Worm (Caenorhabditis elegans) whole organism, young adult: ENCODE data around the gene K09G1.2.

ENCODE experiments used
- B0035.1 ChIP-seq: sonication (generic microtip); optimal IDR thresholded peaks from 2 replicates; lab custom pipeline; 2016; ENCODE audit warnings: missing genetic modification characterization, mild to moderate bottlenecking, missing compliant biosample characterization, missing genotype, missing genetic modification reagents
- C06A6.2 ChIP-seq: fragments of 200-800 bp; sonication (Bioruptor generic); conservative IDR thresholded peaks from 2 replicates; pipeline ENCODE4 v1.3.6; 2022; ENCODE audit warnings: missing genetic modification characterization, missing compliant biosample characterization
- F23B12.7 ChIP-seq: sonication (generic microtip); optimal IDR thresholded peaks from 2 replicates; lab custom pipeline; 2017; ENCODE audit warnings: missing genetic modification characterization, mild to moderate bottlenecking, missing compliant biosample characterization, antibody characterized with exemption, moderate library complexity; ENCODE audit not compliant: insufficient read depth
- F39B2.1 ChIP-seq: fragments of 200-800 bp; sonication (Bioruptor generic); IDR thresholded peaks from 2 replicates; pipeline ENCODE4 v1.3.6; 2022; ENCODE audit warnings: missing genetic modification reagents, missing genetic modification characterization, missing compliant biosample characterization
- F49E8.2 ChIP-seq: sonication (generic microtip); optimal IDR thresholded peaks from 3 replicates; lab custom pipeline; 2017; ENCODE audit warnings: missing genetic modification characterization, mild to moderate bottlenecking, missing compliant biosample characterization, antibody characterized with exemption, moderate library complexity; ENCODE audit not compliant: insufficient read depth
- F52B5.7 ChIP-seq: sonication (generic microtip); optimal IDR thresholded peaks from 2 replicates; lab custom pipeline; 2016; ENCODE audit warnings: mild to moderate bottlenecking, missing genetic modification characterization, missing compliant biosample characterization
- F57A8.1 ChIP-seq: fragments of 200-800 bp; sonication (Bioruptor generic); optimal IDR thresholded peaks from 2 replicates; lab custom pipeline; 2018; ENCODE audit warnings: mild to moderate bottlenecking, missing genetic modification characterization, moderate library complexity, missing compliant biosample characterization
- F57C9.4 ChIP-seq: sonication (generic microtip); optimal IDR thresholded peaks from 2 replicates; lab custom pipeline; 2017; ENCODE audit warnings: mild to moderate bottlenecking, missing genetic modification characterization, missing compliant biosample characterization
- T26A5.8 ChIP-seq: sonication (generic microtip); optimal IDR thresholded peaks from 2 replicates; lab custom pipeline; 2016; ENCODE audit warnings: missing genetic modification characterization, missing compliant biosample characterization
- Y53F4B.3 ChIP-seq: fragments of 200-800 bp; sonication (Bioruptor generic); IDR thresholded peaks from 2 replicates; pipeline ENCODE4 v1.3.6; 2022; ENCODE audit warnings: missing genetic modification reagents, missing genetic modification characterization, missing compliant biosample characterization
- Y95B8A.8 ChIP-seq: fragments of 200-800 bp; sonication (Bioruptor generic); IDR thresholded peaks from 2 replicates; pipeline ENCODE4 v1.3.6; 2022; ENCODE audit warnings: missing genetic modification reagents, missing genetic modification characterization, missing compliant biosample characterization
- ZK185.1 ChIP-seq: sonication (generic microtip); optimal IDR thresholded peaks from 2 replicates; lab custom pipeline; 2016; ENCODE audit warnings: mild to moderate bottlenecking, missing genetic modification characterization, missing compliant biosample characterization; ENCODE audit not compliant: poor library complexity, severe bottlenecking
- aptf-2 ChIP-seq: fragments of 200-800 bp; sonication (Bioruptor generic); conservative IDR thresholded peaks from 2 replicates; pipeline ENCODE4 v1.3.6; 2022; ENCODE audit warnings: missing genetic modification reagents, missing genetic modification characterization, missing compliant biosample characterization
- atf-7 ChIP-seq: sonication (generic microtip); optimal IDR thresholded peaks from 2 replicates; lab custom pipeline; 2017; ENCODE audit warnings: mild to moderate bottlenecking, missing genetic modification characterization, missing compliant biosample characterization
- attf-5 ChIP-seq: fragments of 200-800 bp; sonication (Bioruptor generic); optimal IDR thresholded peaks from 2 replicates; lab custom pipeline; 2018; ENCODE audit warnings: mild to moderate bottlenecking, missing genetic modification characterization, missing compliant biosample characterization
- attf-6 ChIP-seq: fragments of 200-800 bp; sonication (Bioruptor generic); IDR thresholded peaks from 2 replicates; pipeline ENCODE4 v1.3.6; 2022; ENCODE audit warnings: missing genetic modification reagents, missing genetic modification characterization, missing compliant biosample characterization
- bed-2 ChIP-seq: fragments of 200-800 bp; sonication (Bioruptor generic); IDR thresholded peaks from 2 replicates; pipeline ENCODE4 v1.3.6; 2022; ENCODE audit warnings: missing genetic modification reagents, missing genetic modification characterization, missing compliant biosample characterization
- ccch-3 ChIP-seq: fragments of 200-800 bp; sonication (Bioruptor generic); optimal IDR thresholded peaks from 2 replicates; lab custom pipeline; 2018; ENCODE audit warnings: mild to moderate bottlenecking, missing genetic modification characterization, missing compliant biosample characterization
- cebp-1 ChIP-seq, 2 experiments: fragments of 200-800 bp in 1 of 2; sonication (Bioruptor generic) in 1 of 2; sonication (generic microtip) in 1 of 2; IDR thresholded peaks in 1 of 2; optimal IDR thresholded peaks in 1 of 2; 2 replicates each; pipeline versions ENCODE4 v1.3.6 to Lab custom; 2017 to 2022; ENCODE audit warnings: missing compliant biosample characterization in 2 of 2, missing genetic modification characterization in 2 of 2, mild to moderate bottlenecking in 1 of 2, missing genetic modification reagents in 1 of 2, moderate library complexity in 1 of 2
- ceh-40 ChIP-seq: fragments of 200-800 bp; sonication (Bioruptor generic); IDR thresholded peaks from 2 replicates; pipeline ENCODE4 v1.3.6; 2022; ENCODE audit warnings: missing genetic modification characterization, missing compliant biosample characterization
- ceh-58 ChIP-seq: fragments of 200-800 bp; sonication (Bioruptor generic); IDR thresholded peaks from 2 replicates; pipeline ENCODE4 v1.3.6; 2022; ENCODE audit warnings: missing genetic modification characterization, missing compliant biosample characterization
- ceh-79 ChIP-seq: sonication (generic microtip); optimal IDR thresholded peaks from 2 replicates; lab custom pipeline; 2017; ENCODE audit warnings: mild to moderate bottlenecking, missing genetic modification characterization, missing compliant biosample characterization
- chd-7 ChIP-seq: sonication (generic microtip); optimal IDR thresholded peaks from 2 replicates; lab custom pipeline; 2016; ENCODE audit warnings: mild to moderate bottlenecking, missing genetic modification characterization, moderate library complexity, missing compliant biosample characterization
- die-1 ChIP-seq: sonication (generic microtip); optimal IDR thresholded peaks from 2 replicates; lab custom pipeline; 2016; ENCODE audit warnings: missing genotype, mild to moderate bottlenecking, missing genetic modification characterization, missing compliant biosample characterization
- egl-18 ChIP-seq: fragments of 200-800 bp; sonication (Bioruptor generic); IDR thresholded peaks from 2 replicates; pipeline ENCODE4 v1.3.6; 2022; ENCODE audit warnings: missing genetic modification reagents, missing genetic modification characterization, missing compliant biosample characterization
- egrh-3 ChIP-seq: fragments of 200-800 bp; sonication (Bioruptor generic); IDR thresholded peaks from 2 replicates; pipeline ENCODE4 v1.3.6; 2022; ENCODE audit warnings: missing genetic modification reagents, missing genetic modification characterization, missing compliant biosample characterization
- him-1 ChIP-seq: sonication (generic microtip); optimal IDR thresholded peaks from 2 replicates; lab custom pipeline; 2016; ENCODE audit warnings: missing genotype, missing genetic modification reagents, missing genetic modification characterization, missing compliant biosample characterization
- hmg-20 ChIP-seq: fragments of 200-800 bp; sonication (Bioruptor generic); IDR thresholded peaks from 2 replicates; pipeline ENCODE4 v1.3.6; 2022; ENCODE audit warnings: missing genetic modification reagents, missing genetic modification characterization, missing compliant biosample characterization
- lin-40 ChIP-seq: sonication (generic microtip); optimal IDR thresholded peaks from 2 replicates; lab custom pipeline; 2016; ENCODE audit warnings: missing genetic modification characterization, mild to moderate bottlenecking, missing compliant biosample characterization, missing genotype, missing genetic modification reagents
- lir-1 ChIP-seq: fragments of 200-800 bp; sonication (Bioruptor generic); conservative IDR thresholded peaks from 2 replicates; pipeline ENCODE4 v1.3.6; 2022; ENCODE audit warnings: missing genetic modification reagents, missing genetic modification characterization, missing compliant biosample characterization
- madf-8 ChIP-seq: fragments of 200-800 bp; sonication (Bioruptor generic); conservative IDR thresholded peaks from 2 replicates; pipeline ENCODE4 v1.3.6; 2022; ENCODE audit warnings: missing genetic modification reagents, missing genetic modification characterization, missing compliant biosample characterization
- mcd-1 ChIP-seq: fragments of 200-800 bp; sonication (Bioruptor generic); IDR thresholded peaks from 2 replicates; pipeline ENCODE4 v1.3.6; 2022; ENCODE audit warnings: missing genetic modification reagents, missing genetic modification characterization, missing compliant biosample characterization
- mes-4 ChIP-seq: sonication (generic microtip); optimal IDR thresholded peaks from 2 replicates; lab custom pipeline; 2016; ENCODE audit warnings: missing genotype, missing genetic modification characterization, missing compliant biosample characterization
- mxl-1 ChIP-seq: sonication (generic microtip); optimal IDR thresholded peaks from 2 replicates; lab custom pipeline; 2016; ENCODE audit warnings: missing genetic modification characterization, missing compliant biosample characterization
- nhr-179 ChIP-seq: sonication (generic microtip); optimal IDR thresholded peaks from 2 replicates; lab custom pipeline; 2016; ENCODE audit warnings: mild to moderate bottlenecking, missing genetic modification characterization, missing compliant biosample characterization
- nhr-80 ChIP-seq: sonication (generic microtip); optimal IDR thresholded peaks from 2 replicates; lab custom pipeline; 2016; ENCODE audit warnings: missing genetic modification characterization, missing compliant biosample characterization
- nhr-90 ChIP-seq: sonication (generic microtip); optimal IDR thresholded peaks from 2 replicates; lab custom pipeline; 2016; ENCODE audit warnings: missing genotype, mild to moderate bottlenecking, missing genetic modification characterization, missing compliant biosample characterization
- rec-8 ChIP-seq, 2 experiments: sonication (generic microtip); optimal IDR thresholded peaks; 2 replicates each; lab custom pipeline; 2016; ENCODE audit warnings: mild to moderate bottlenecking in 2 of 2, missing genetic modification characterization in 2 of 2, missing genetic modification reagents in 2 of 2, missing genotype in 2 of 2, missing biosample characterization in 1 of 2, missing compliant biosample characterization in 1 of 2, moderate library complexity in 1 of 2
- repo-1 ChIP-seq: sonication (generic microtip); optimal IDR thresholded peaks from 2 replicates; lab custom pipeline; 2017; ENCODE audit warnings: mild to moderate bottlenecking, missing genetic modification characterization, missing compliant biosample characterization
- snpc-1.1 ChIP-seq: sonication (generic microtip); optimal IDR thresholded peaks from 2 replicates; lab custom pipeline; 2017; ENCODE audit warnings: missing genetic modification characterization, mild to moderate bottlenecking, missing compliant biosample characterization, antibody characterized with exemption, moderate library complexity, missing genotype, missing genetic modification reagents; ENCODE audit not compliant: insufficient read depth
- snpc-3.4 ChIP-seq: sonication (generic microtip); optimal IDR thresholded peaks from 2 replicates; lab custom pipeline; 2017; ENCODE audit warnings: missing genetic modification characterization, mild to moderate bottlenecking, missing compliant biosample characterization, antibody characterized with exemption, moderate library complexity, missing genotype, missing genetic modification reagents
- somi-1 ChIP-seq: fragments of 200-800 bp; sonication (Bioruptor generic); optimal IDR thresholded peaks from 2 replicates; lab custom pipeline; 2018; ENCODE audit warnings: mild to moderate bottlenecking, missing genetic modification characterization, missing compliant biosample characterization
- tbp1 ChIP-seq: fragments of 200-800 bp; sonication (Bioruptor generic); optimal IDR thresholded peaks from 2 replicates; lab custom pipeline; 2018; ENCODE audit warnings: mild to moderate bottlenecking, missing genetic modification characterization, missing compliant biosample characterization
- tlf-1 ChIP-seq: fragments of 200-800 bp; sonication (Bioruptor generic); optimal IDR thresholded peaks from 2 replicates; lab custom pipeline; 2018; ENCODE audit warnings: mild to moderate bottlenecking, missing genetic modification characterization, missing compliant biosample characterization
- ztf-18 ChIP-seq: sonication (generic microtip); optimal IDR thresholded peaks from 2 replicates; lab custom pipeline; 2016; ENCODE audit warnings: missing genotype, mild to moderate bottlenecking, missing genetic modification characterization, missing compliant biosample characterization
- ztf-28 ChIP-seq: fragments of 200-800 bp; sonication (Bioruptor generic); IDR thresholded peaks from 2 replicates; pipeline ENCODE4 v1.3.6; 2022; ENCODE audit warnings: missing genetic modification reagents, missing genetic modification characterization, missing compliant biosample characterization
- ztf-3 ChIP-seq: fragments of 200-800 bp; sonication (Bioruptor generic); optimal IDR thresholded peaks from 2 replicates; lab custom pipeline; 2018; ENCODE audit warnings: mild to moderate bottlenecking, missing genetic modification characterization, missing compliant biosample characterization
- ztf-6 ChIP-seq: fragments of 200-800 bp; sonication (Bioruptor generic); IDR thresholded peaks from 2 replicates; pipeline ENCODE4 v1.3.6; 2022; ENCODE audit warnings: missing genetic modification reagents, missing genetic modification characterization, missing compliant biosample characterization

Gene K09G1.2

ce11 chrV:9549459-9549858, 41.0 kb upstream of the K09G1.2 start, which contains the start of gene nstp-10 (continued):
- TF ChIP-seq nhr-90 (no peak), ceh-58 (GFP tag; lab: Robert Waterston, UW) (no peak), mcd-1 (GFP tag; lab: Robert Waterston, UW) (peak; percentile 95), mxl-1 (tag; lab: Kevin White, UChicago) (no peak), ztf-18 (tag; lab: Kevin White, UChicago) (peak; percentile 85), die-1 (no peak), tlf-1 (GFP tag; lab: Kevin White, UChicago) (peak; percentile 89), F57C9.4 (no peak), snpc-1.1 (tag; lab: Kevin White, UChicago) (peak; percentile 81), atf-7 (tag; lab: Kevin White, UChicago) (no peak), B0035.1 (no peak), him-1 (tag; lab: Kevin White, UChicago) (peak; percentile 60), repo-1 (tag; lab: Kevin White, UChicago) (no peak), ccch-3 (GFP tag; lab: Kevin White, UChicago) (no peak), Y53F4B.3 (GFP tag; lab: Robert Waterston, UW) (peak; percentile 83), F49E8.2 (tag; lab: Kevin White, UChicago) (peak; percentile 91), aptf-2 (GFP tag; lab: Robert Waterston, UW) (0 out of 2 replicates have a peak, but pooled peaks have one; percentile 39), F23B12.7 (tag; lab: Kevin White, UChicago) (peak; percentile 85), T26A5.8 (tag; lab: Kevin White, UChicago) (no peak), rec-8 (tag; optimal IDR thresholded peaks at IDR 0.05; lab: Kevin White, UChicago) (peak in 1 of 2 experiments; percentile 51), cebp-1 (GFP tag; IDR thresholded peaks at IDR 0.05; lab: Robert Waterston, UW) (0 out of 2 replicates have a peak, but pooled peaks have one; percentile 17), cebp-1 (tag; optimal IDR thresholded peaks at IDR 0.05; lab: Kevin White, UChicago) (peak; percentile 48), egrh-3 (GFP tag; lab: Robert Waterston, UW) (no peak), ceh-40 (GFP tag; lab: Robert Waterston, UW) (no peak), egl-18 (GFP tag; lab: Robert Waterston, UW) (no peak), Y95B8A.8 (peak; percentile 91), ztf-6 (GFP tag; lab: Robert Waterston, UW) (no peak), C06A6.2 (GFP tag; lab: Robert Waterston, UW) (no peak), ztf-28 (GFP tag; lab: Robert Waterston, UW) (peak; percentile 77; the same call in 1 of the 2 replicates), mes-4 (no peak), chd-7 (no peak), snpc-3.4 (peak; percentile 88), ztf-3 (GFP tag; lab: Kevin White, UChicago) (no peak), nhr-179 (tag; lab: Kevin White, UChicago) (no peak), somi-1 (GFP tag; lab: Kevin White, UChicago) (no peak), nhr-80 (tag; lab: Kevin White, UChicago) (no peak), F52B5.7 (no peak), lir-1 (GFP tag; lab: Robert Waterston, UW) (peak; percentile 71), bed-2 (GFP tag; lab: Robert Waterston, UW) (peak; percentile 62; the same call in 1 of the 2 replicates), tbp1 (GFP tag; lab: Kevin White, UChicago) (peak; percentile 72), F39B2.1 (GFP tag; lab: Robert Waterston, UW) (peak; percentile 25; the same call in 1 of the 2 replicates), lin-40 (tag; lab: Kevin White, UChicago) (peak; percentile 28), F57A8.1 (GFP tag; lab: Kevin White, UChicago) (no peak), madf-8 (GFP tag; lab: Robert Waterston, UW) (peak; percentile 91), ceh-79 (no peak), attf-5 (peak; percentile 70), ZK185.1 (tag; lab: Kevin White, UChicago) (peak; percentile 49), hmg-20 (GFP tag; lab: Robert Waterston, UW) (no peak), attf-6 (GFP tag; lab: Robert Waterston, UW) (peak; percentile 61)
